Worm (Caenorhabditis elegans) whole organism, L4/young adult: ENCODE data around the gene irld-18.

Experiments used
- W03F9.2 ChIP-seq: fragments of 150-350 bp; optimal IDR thresholded peaks from 2 replicates; lab custom pipeline; 2014; ENCODE audit warnings: missing biosample characterization, missing genetic modification characterization
- dao-5 ChIP-seq: sonication (generic microtip); optimal IDR thresholded peaks from 2 replicates; lab custom pipeline; 2016; ENCODE audit warnings: missing genotype, missing genetic modification characterization, moderate library complexity, missing compliant biosample characterization
- him-1 ChIP-seq: sonication (generic microtip); optimal IDR thresholded peaks from 2 replicates; lab custom pipeline; 2016; ENCODE audit warnings: missing genotype, missing genetic modification reagents, missing genetic modification characterization, missing compliant biosample characterization

- TF ChIP-seq W03F9.2 (tag; lab: Kevin White, UChicago) = no peak
- no peak for TF ChIP-seq dao-5 (tag; lab: Kevin White, UChicago)
- no peak for TF ChIP-seq him-1 (tag; lab: Kevin White, UChicago)
Measured at ce11 chrIV:14571626-14572025, 9.2 kb downstream of the irld-18 start.
